Worm (Caenorhabditis elegans) whole organism, L2 larva: Measurements from ENCODE around the gene klp-13.

Experiments used
- C34F6.9 ChIP-seq: fragments of 150-350 bp; optimal IDR thresholded peaks from 2 replicates; lab custom pipeline; 2014; ENCODE audit warnings: missing biosample characterization, missing genetic modification characterization
- F13H6.1 ChIP-seq: sonication (generic microtip); optimal IDR thresholded peaks from 2 replicates; lab custom pipeline; 2016; ENCODE audit warnings: missing genetic modification characterization, missing compliant biosample characterization
- R02D3.7 ChIP-seq: fragments of 150-350 bp; optimal IDR thresholded peaks from 2 replicates; lab custom pipeline; 2014; ENCODE audit warnings: missing biosample characterization, missing genetic modification characterization
- Y55F3AM.14 ChIP-seq: fragments of 200-800 bp; sonication (Bioruptor generic); optimal IDR thresholded peaks from 2 replicates; lab custom pipeline; 2018; ENCODE audit warnings: mild to moderate bottlenecking, missing genetic modification characterization, missing compliant biosample characterization
- ZK546.5 ChIP-seq: sonication (generic microtip); optimal IDR thresholded peaks from 2 replicates; lab custom pipeline; 2017; ENCODE audit warnings: missing biosample characterization, missing genetic modification characterization
- alr-1 ChIP-seq: fragments of 150-350 bp; optimal IDR thresholded peaks from 2 replicates; lab custom pipeline; 2014; ENCODE audit warnings: missing biosample characterization, missing genetic modification characterization
- aly-2 ChIP-seq: fragments of 150-350 bp; optimal IDR thresholded peaks from 2 replicates; lab custom pipeline; 2014; ENCODE audit warnings: missing biosample characterization, missing genetic modification characterization
- ama-1 ChIP-seq: fragments of 150-350 bp; optimal IDR thresholded peaks from 2 replicates; lab custom pipeline; 2018; ENCODE audit warnings: inconsistent platforms
- blmp-1 ChIP-seq: sonication (generic microtip); optimal IDR thresholded peaks from 2 replicates; lab custom pipeline; 2017; ENCODE audit warnings: missing genetic modification characterization, mild to moderate bottlenecking, missing compliant biosample characterization, antibody characterized with exemption, moderate library complexity; ENCODE audit not compliant: insufficient read depth
- ceh-16 ChIP-seq: fragments of 150-350 bp; optimal IDR thresholded peaks from 2 replicates; lab custom pipeline; 2014; ENCODE audit warnings: missing biosample characterization, missing genetic modification characterization
- ceh-82 ChIP-seq: fragments of 150-350 bp; optimal IDR thresholded peaks from 2 replicates; lab custom pipeline; 2014; ENCODE audit warnings: missing biosample characterization, missing genetic modification characterization
- crh-2 ChIP-seq: sonication (generic microtip); optimal IDR thresholded peaks from 2 replicates; lab custom pipeline; 2017; ENCODE audit warnings: missing biosample characterization, missing genetic modification characterization
- dmd-4 ChIP-seq: sonication (generic microtip); optimal IDR thresholded peaks from 2 replicates; lab custom pipeline; 2017; ENCODE audit warnings: missing biosample characterization, missing genetic modification characterization
- egl-27 ChIP-seq: sonication (generic microtip); optimal IDR thresholded peaks from 3 replicates; lab custom pipeline; 2017; ENCODE audit warnings: missing biosample characterization, missing genetic modification reagents, missing genetic modification characterization
- elt-1 ChIP-seq: fragments of 150-350 bp; optimal IDR thresholded peaks from 2 replicates; lab custom pipeline; 2014; ENCODE audit warnings: missing biosample characterization, missing genetic modification characterization
- elt-3 ChIP-seq: sonication (generic microtip); optimal IDR thresholded peaks from 2 replicates; lab custom pipeline; 2017; ENCODE audit warnings: missing biosample characterization, missing genetic modification characterization
- fos-1 ChIP-seq: fragments of 150-350 bp; optimal IDR thresholded peaks from 2 replicates; lab custom pipeline; 2014; ENCODE audit warnings: missing biosample characterization, missing genetic modification characterization
- gmeb-1 ChIP-seq: fragments of 150-350 bp; optimal IDR thresholded peaks from 2 replicates; lab custom pipeline; 2014; ENCODE audit warnings: missing biosample characterization, missing genetic modification characterization
- lin-11 ChIP-seq: fragments of 150-350 bp; sonication (generic microtip); optimal IDR thresholded peaks from 2 replicates; lab custom pipeline; 2014; ENCODE audit warnings: missing biosample characterization, missing genetic modification characterization, inconsistent platforms, mixed read lengths
- lin-13 ChIP-seq: fragments of 150-350 bp; optimal IDR thresholded peaks from 2 replicates; lab custom pipeline; 2014; ENCODE audit warnings: missing biosample characterization, missing genetic modification reagents, missing genetic modification characterization
- lin-39 ChIP-seq: fragments of 150-350 bp; optimal IDR thresholded peaks from 2 replicates; lab custom pipeline; 2014; ENCODE audit warnings: missing biosample characterization, missing genetic modification reagents, missing genetic modification characterization
- lsy-2 ChIP-seq, 2 experiments: fragments of 150-350 bp in 1 of 2; sonication (generic microtip) in 1 of 2; optimal IDR thresholded peaks; 2 replicates each; lab custom pipeline; 2014 to 2017; ENCODE audit warnings: missing biosample characterization in 2 of 2, missing genetic modification characterization in 2 of 2
- mab-5 ChIP-seq: fragments of 150-350 bp; optimal IDR thresholded peaks from 2 replicates; lab custom pipeline; 2014; ENCODE audit warnings: missing biosample characterization, missing genetic modification characterization
- mbf-1 ChIP-seq: sonication (generic microtip); optimal IDR thresholded peaks from 2 replicates; lab custom pipeline; 2017; ENCODE audit warnings: missing biosample characterization, missing genetic modification characterization
- mdl-1 ChIP-seq, 2 experiments: fragments of 150-350 bp in 1 of 2; sonication (generic microtip) in 1 of 2; optimal IDR thresholded peaks; 2 replicates each; lab custom pipeline; 2017; ENCODE audit warnings: missing biosample characterization in 2 of 2, missing genetic modification characterization in 2 of 2
- nhr-10 ChIP-seq: sonication (generic microtip); optimal IDR thresholded peaks from 2 replicates; lab custom pipeline; 2017; ENCODE audit warnings: missing biosample characterization, missing genetic modification characterization
- nhr-11 ChIP-seq: fragments of 150-350 bp; optimal IDR thresholded peaks from 2 replicates; lab custom pipeline; 2014; ENCODE audit warnings: missing biosample characterization, missing genetic modification characterization
- nhr-12 ChIP-seq: fragments of 150-350 bp; optimal IDR thresholded peaks from 2 replicates; lab custom pipeline; 2014; ENCODE audit warnings: missing biosample characterization, missing genetic modification characterization
- nhr-129 ChIP-seq: fragments of 150-350 bp; optimal IDR thresholded peaks from 2 replicates; lab custom pipeline; 2014; ENCODE audit warnings: missing biosample characterization, missing genetic modification characterization
- nhr-21 ChIP-seq: fragments of 150-350 bp; optimal IDR thresholded peaks from 2 replicates; lab custom pipeline; 2014; ENCODE audit warnings: missing biosample characterization, missing genetic modification characterization
- nhr-23 ChIP-seq: fragments of 150-350 bp; optimal IDR thresholded peaks from 2 replicates; lab custom pipeline; 2014; ENCODE audit warnings: missing biosample characterization, missing genetic modification reagents, missing genetic modification characterization
- nhr-237 ChIP-seq: fragments of 150-350 bp; optimal IDR thresholded peaks from 2 replicates; lab custom pipeline; 2014; ENCODE audit warnings: missing biosample characterization, missing genetic modification characterization
- nhr-25 ChIP-seq: fragments of 150-350 bp; sonication (generic microtip); optimal IDR thresholded peaks from 3 replicates; lab custom pipeline; 2014; ENCODE audit warnings: missing biosample characterization, missing genetic modification characterization
- nhr-6 ChIP-seq: fragments of 150-350 bp; optimal IDR thresholded peaks from 2 replicates; lab custom pipeline; 2014; ENCODE audit warnings: missing biosample characterization, missing genetic modification characterization
- nhr-77 ChIP-seq: fragments of 150-350 bp; optimal IDR thresholded peaks from 2 replicates; lab custom pipeline; 2014; ENCODE audit warnings: missing biosample characterization, missing genetic modification characterization
- peb-1 ChIP-seq: fragments of 150-350 bp; optimal IDR thresholded peaks from 2 replicates; lab custom pipeline; 2014; ENCODE audit warnings: missing biosample characterization, missing genetic modification characterization
- sem-4 ChIP-seq: fragments of 150-350 bp; optimal IDR thresholded peaks from 2 replicates; lab custom pipeline; 2014; ENCODE audit warnings: missing biosample characterization, missing genetic modification reagents, missing genetic modification characterization
- skn-1 ChIP-seq: sonication (generic microtip); optimal IDR thresholded peaks from 2 replicates; lab custom pipeline; 2017; ENCODE audit warnings: missing biosample characterization, missing genetic modification characterization
- sma-3 ChIP-seq: sonication (generic microtip); optimal IDR thresholded peaks from 2 replicates; lab custom pipeline; 2016; ENCODE audit warnings: missing genetic modification reagents, missing genetic modification characterization, missing compliant biosample characterization
- sma-9 ChIP-seq, 2 experiments: fragments of 150-350 bp in 1 of 2; sonication (generic microtip) in 1 of 2; optimal IDR thresholded peaks; 2 replicates each; lab custom pipeline; 2014 to 2016; ENCODE audit warnings: missing genetic modification characterization in 2 of 2, mild to moderate bottlenecking in 1 of 2, missing biosample characterization in 1 of 2, missing compliant biosample characterization in 1 of 2, missing genetic modification reagents in 1 of 2, moderate library complexity in 1 of 2
- snpc-4 ChIP-seq: fragments of 150-350 bp; optimal IDR thresholded peaks from 2 replicates; lab custom pipeline; 2014; ENCODE audit warnings: missing biosample characterization, missing genetic modification characterization
- unc-39 ChIP-seq: fragments of 150-350 bp; optimal IDR thresholded peaks from 2 replicates; lab custom pipeline; 2014; ENCODE audit warnings: missing biosample characterization, missing genetic modification characterization
- unc-55 ChIP-seq: fragments of 150-350 bp; sonication (generic microtip); optimal IDR thresholded peaks from 3 replicates; lab custom pipeline; 2014; ENCODE audit warnings: missing biosample characterization, missing genetic modification reagents, missing genetic modification characterization
- unc-62 ChIP-seq: fragments of 150-350 bp; optimal IDR thresholded peaks from 2 replicates; lab custom pipeline; 2014; ENCODE audit warnings: missing biosample characterization, missing genetic modification reagents, missing genetic modification characterization
- zag-1 ChIP-seq: fragments of 150-350 bp; optimal IDR thresholded peaks from 2 replicates; lab custom pipeline; 2014; ENCODE audit warnings: missing biosample characterization, missing genetic modification characterization
- ztf-1 ChIP-seq: fragments of 200-800 bp; sonication (Bioruptor generic); conservative IDR thresholded peaks from 2 replicates; pipeline ENCODE4 v1.3.6; 2022; ENCODE audit warnings: missing genetic modification characterization, missing compliant biosample characterization
- ztf-11 ChIP-seq: sonication (generic microtip); optimal IDR thresholded peaks from 2 replicates; lab custom pipeline; 2017; ENCODE audit warnings: missing biosample characterization, missing genetic modification characterization
- ztf-4 ChIP-seq: fragments of 150-350 bp; optimal IDR thresholded peaks from 2 replicates; lab custom pipeline; 2014; ENCODE audit warnings: missing biosample characterization, missing genetic modification characterization

klp-13 gene

DNA sequence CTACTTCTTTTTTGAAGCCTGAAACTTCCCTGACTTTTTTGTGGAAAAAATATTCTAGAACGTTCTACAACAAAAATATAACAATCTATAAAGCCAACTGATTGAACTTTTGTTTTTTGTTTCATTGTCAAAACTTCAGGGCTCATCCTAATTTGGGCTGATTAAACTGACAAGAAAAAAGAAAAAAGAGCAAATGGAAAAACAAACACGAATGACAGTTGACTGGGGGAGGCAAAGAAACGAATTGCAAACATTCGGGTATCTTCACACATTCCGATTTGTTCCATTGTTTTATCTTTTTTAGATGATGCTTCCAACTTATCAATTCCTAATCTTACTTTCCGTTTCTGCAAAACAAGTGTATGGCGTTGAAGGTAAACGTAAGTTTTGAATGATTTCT is 49.3 kb upstream of the klp-13 start, which contains the start of gene C46F4.3:
Gene C46F4.3, plus strand, starts transcription at position 301 of the 400 bp plus-strand sequence.
- TF ChIP-seq alr-1 (tag; lab: Kevin White, UChicago): no peak
- no peak for TF ChIP-seq nhr-11
- TF ChIP-seq fos-1 (tag; lab: Kevin White, UChicago): no peak
- no peak for TF ChIP-seq ceh-16 (tag; lab: Kevin White, UChicago)
- TF ChIP-seq R02D3.7: no peak
- TF ChIP-seq sem-4 (tag; lab: Kevin White, UChicago): no peak
- no peak for TF ChIP-seq crh-2 (tag; lab: Kevin White, UChicago)
- no peak for TF ChIP-seq lin-39
- TF ChIP-seq nhr-77: no peak
- TF ChIP-seq sma-9 (GFP tag; optimal IDR thresholded peaks at IDR 0.05; lab: Kevin White, UChicago): no peak
- TF ChIP-seq sma-9 (tag; optimal IDR thresholded peaks at IDR 0.05; lab: Kevin White, UChicago): no peak
- no peak for TF ChIP-seq mbf-1
- TF ChIP-seq ztf-4: no peak
- no peak for TF ChIP-seq nhr-23 (tag; lab: Kevin White, UChicago)
- no peak for TF ChIP-seq snpc-4 (tag; lab: Kevin White, UChicago)

DNA sequence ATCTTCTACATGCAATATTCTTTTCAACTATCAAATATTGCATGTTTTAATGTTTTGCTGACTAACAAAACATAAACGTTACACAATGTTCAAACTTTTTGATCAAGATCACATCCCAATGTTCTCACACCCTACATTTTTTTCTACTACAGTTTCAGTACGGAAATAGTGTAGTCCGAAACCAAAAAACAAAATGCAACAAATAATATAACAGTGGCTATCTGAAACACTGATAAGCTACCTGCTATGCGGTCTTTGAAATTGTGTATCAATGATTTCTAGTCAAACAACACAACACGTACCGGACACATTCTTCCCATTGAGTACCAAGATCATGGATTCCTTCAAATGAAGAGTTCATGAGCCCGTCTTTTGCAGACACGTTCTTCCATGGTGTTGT is 43.5 kb upstream of the klp-13 start:
- TF ChIP-seq blmp-1 (tag; lab: Kevin White, UChicago) (no peak), elt-1 (tag; lab: Kevin White, UChicago) (no peak), ztf-4 (no peak)
- TF ChIP-seq, all 48 proteins: peak for 0

DNA sequence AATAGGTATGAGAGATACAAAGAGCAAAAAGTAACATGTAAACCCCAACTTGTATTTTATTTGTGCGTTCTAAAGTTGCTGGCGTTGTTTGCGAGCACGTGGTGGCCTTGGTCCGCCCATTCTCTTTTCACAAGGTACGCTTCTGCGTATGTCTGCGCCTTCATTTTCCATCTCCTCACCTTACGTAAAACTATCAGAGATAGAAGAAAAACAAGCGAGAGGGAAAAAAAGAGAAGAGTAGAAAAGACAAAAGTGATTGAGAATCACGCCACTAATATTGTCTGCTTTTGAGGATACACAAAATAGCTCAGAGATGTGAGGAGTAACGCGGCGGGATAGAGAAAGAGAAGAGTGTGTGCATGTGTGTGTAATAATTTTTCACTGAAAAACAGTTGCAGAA is 42.6 kb upstream of the klp-13 start:
- TF ChIP-seq ztf-1 (GFP tag; lab: Robert Waterston, UW) (no peak), unc-39 (tag; lab: Kevin White, UChicago) (no peak), ZK546.5 (tag; lab: Kevin White, UChicago) (no peak), ztf-11 (tag; lab: Kevin White, UChicago) (no peak), snpc-4 (tag; lab: Kevin White, UChicago) (no peak), ama-1 (lab: Kevin White, UChicago) (no peak), mab-5 (tag; lab: Kevin White, UChicago) (no peak), dmd-4 (tag; lab: Kevin White, UChicago) (no peak), lin-13 (no peak), peb-1 (no peak), nhr-21 (tag; lab: Kevin White, UChicago) (peak; percentile 39), sem-4 (tag; lab: Kevin White, UChicago) (peak; percentile 18), ztf-4 (peak; percentile 68), ceh-82 (tag; lab: Kevin White, UChicago) (no peak), gmeb-1 (tag; lab: Kevin White, UChicago) (no peak), nhr-6 (tag; lab: Kevin White, UChicago) (peak; percentile 6), zag-1 (no peak), crh-2 (tag; lab: Kevin White, UChicago) (peak; percentile 65), egl-27 (tag; lab: Kevin White, UChicago) (no peak), blmp-1 (tag; lab: Kevin White, UChicago) (peak; percentile 28), nhr-129 (tag; lab: Kevin White, UChicago) (peak; percentile 84), nhr-77 (no peak), nhr-12 (no peak), C34F6.9 (tag; lab: Kevin White, UChicago) (peak; percentile 57), skn-1 (no peak), lsy-2 (tag; optimal IDR thresholded peaks at IDR 0.05; lab: Kevin White, UChicago) (peak in 1 of 2 experiments; percentile 46), elt-1 (tag; lab: Kevin White, UChicago) (no peak), elt-3 (tag; lab: Kevin White, UChicago) (no peak), lin-11 (tag; lab: Kevin White, UChicago) (no peak), nhr-23 (tag; lab: Kevin White, UChicago) (no peak), unc-55 (GFP tag; lab: Kevin White, UChicago) (no peak), sma-9 (GFP tag; optimal IDR thresholded peaks at IDR 0.05; lab: Kevin White, UChicago) (peak; percentile 74), sma-9 (tag; optimal IDR thresholded peaks at IDR 0.05; lab: Kevin White, UChicago) (no peak), mbf-1 (no peak), aly-2 (tag; lab: Kevin White, UChicago) (no peak), ceh-16 (tag; lab: Kevin White, UChicago) (no peak), F13H6.1 (tag; lab: Kevin White, UChicago) (peak; percentile 78), R02D3.7 (no peak), Y55F3AM.14 (no peak), alr-1 (tag; lab: Kevin White, UChicago) (no peak), nhr-25 (tag; lab: Kevin White, UChicago) (peak; percentile 63), lin-39 (no peak), mdl-1 (tag; optimal IDR thresholded peaks at IDR 0.05; lab: Kevin White, UChicago) (peak; percentile 35 to 73), nhr-11 (no peak), fos-1 (tag; lab: Kevin White, UChicago) (peak; percentile 29), nhr-10 (no peak), unc-62 (GFP tag; lab: Kevin White, UChicago) (no peak), sma-3 (GFP tag; lab: Kevin White, UChicago) (peak; percentile 30), nhr-237 (tag; lab: Kevin White, UChicago) (no peak)
